Worm (Caenorhabditis elegans): ENCODE data around the gene C01G6.4.

Gene C01G6.4

DNA sequence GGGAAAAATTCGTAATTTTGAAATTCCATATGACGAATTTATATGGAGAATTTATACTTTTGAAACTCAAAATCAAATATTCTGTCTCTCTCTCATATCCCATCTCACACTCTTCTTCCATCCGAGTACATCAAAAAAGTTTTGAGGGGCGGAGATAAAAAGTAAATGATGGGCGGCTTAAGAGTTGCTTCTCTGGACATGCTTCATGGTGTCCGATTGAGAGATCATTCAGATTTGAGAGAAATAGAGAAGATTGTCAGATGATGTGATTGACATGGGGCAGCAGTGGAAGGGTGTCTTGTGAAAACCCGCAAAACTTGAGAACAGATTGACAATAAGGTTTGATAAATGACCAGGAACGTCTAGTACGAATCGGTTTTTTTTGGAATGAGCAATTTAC is 42.9 kb upstream of the C01G6.4 start:
- TF ChIP-seq C16A3.4 (tag; optimal IDR thresholded peaks at IDR 0.05) (no peak), unc-62 (GFP tag; optimal IDR thresholded peaks at IDR 0.05) (no peak), efl-1 (optimal IDR thresholded peaks at IDR 0.05) (no peak), efl-1 (GFP tag; optimal IDR thresholded peaks at IDR 0.05 in 1 of 2) (peak in 1 of 2 experiments; percentile 92), rnt-1 (tag; optimal IDR thresholded peaks at IDR 0.05) (peak; percentile 49), snpc-4 (tag; optimal IDR thresholded peaks at IDR 0.05) (no peak), lin-14 (GFP tag; optimal IDR thresholded peaks at IDR 0.05) (peak; percentile 77), ets-5 (GFP tag; IDR thresholded peaks at IDR 0.05) (no peak), zag-1 (tag; optimal IDR thresholded peaks at IDR 0.05) (no peak), unc-98 (GFP tag; IDR thresholded peaks at IDR 0.05) (no peak), lsy-2 (tag; optimal IDR thresholded peaks at IDR 0.05) (peak in 1 of 2 experiments; percentile 26), aly-2 (tag; optimal IDR thresholded peaks at IDR 0.05) (no peak), sox-4 (tag; optimal IDR thresholded peaks at IDR 0.05) (no peak), nhr-71 (tag; optimal IDR thresholded peaks at IDR 0.05) (peak; percentile 28), lir-3 (tag; optimal IDR thresholded peaks at IDR 0.05; ENCODE audit: poor library complexity) (no peak)

DNA sequence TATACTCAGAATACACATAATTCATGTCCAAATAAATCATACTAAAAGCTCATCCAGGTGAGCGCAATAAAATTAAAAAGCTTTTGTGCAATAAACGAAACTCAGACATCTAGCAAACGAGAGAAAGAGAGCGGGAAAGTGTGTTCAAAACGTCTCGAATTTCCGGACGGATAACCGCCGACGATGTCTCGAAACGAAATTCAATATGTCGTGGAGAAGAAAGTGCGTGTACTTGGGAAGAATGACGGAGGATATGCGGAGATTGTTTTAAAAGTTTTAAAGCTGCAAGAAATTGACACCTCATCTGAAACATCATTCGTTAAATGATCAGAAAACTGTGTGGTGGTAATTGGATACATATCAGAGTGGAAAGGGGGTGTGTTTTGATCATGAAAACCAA is 41.9 kb upstream of the C01G6.4 start:
- no peak for TF ChIP-seq hlh-4 (tag; optimal IDR thresholded peaks at IDR 0.05)
- TF ChIP-seq nhr-71 (tag; optimal IDR thresholded peaks at IDR 0.05) = peak; percentile 30
- no peak for TF ChIP-seq efl-1 (optimal IDR thresholded peaks at IDR 0.05)
- peak in 1 of 2 experiments; percentile 84 for TF ChIP-seq efl-1 (GFP tag; optimal IDR thresholded peaks at IDR 0.05 in 1 of 2)
- TF ChIP-seq C16A3.4 (tag; optimal IDR thresholded peaks at IDR 0.05) = no peak
- no peak for TF ChIP-seq jun-1 (tag; optimal IDR thresholded peaks at IDR 0.05)
- TF ChIP-seq ceh-90 (tag; optimal IDR thresholded peaks at IDR 0.05) = no peak
- no peak for TF ChIP-seq unc-62 (GFP tag; optimal IDR thresholded peaks at IDR 0.05)
- no peak for TF ChIP-seq blmp-1 (tag; optimal IDR thresholded peaks at IDR 0.05)
- TF ChIP-seq unc-130 (tag; optimal IDR thresholded peaks at IDR 0.05) = no peak
- TF ChIP-seq fkh-8 (tag; optimal IDR thresholded peaks at IDR 0.05) = no peak
- TF ChIP-seq unc-98 (GFP tag; IDR thresholded peaks at IDR 0.05) = no peak
- no peak for TF ChIP-seq ama-1 (optimal IDR thresholded peaks at IDR 0.05)
- no peak for TF ChIP-seq egl-13 (tag; optimal IDR thresholded peaks at IDR 0.05)
- TF ChIP-seq F16B12.6 (tag; optimal IDR thresholded peaks at IDR 0.05) = no peak
- no peak for TF ChIP-seq zip-4 (GFP tag; optimal IDR thresholded peaks at IDR 0.05)
- peak; percentile 5 for TF ChIP-seq lin-14 (GFP tag; optimal IDR thresholded peaks at IDR 0.05)
- TF ChIP-seq fos-1 (tag; optimal IDR thresholded peaks at IDR 0.05) = no peak
- TF ChIP-seq snu-23 (GFP tag; optimal IDR thresholded peaks at IDR 0.05) = no peak
- no peak for TF ChIP-seq nhr-20 (tag; optimal IDR thresholded peaks at IDR 0.05)
- no peak for TF ChIP-seq mep-1 (tag; optimal IDR thresholded peaks at IDR 0.05)
- TF ChIP-seq lin-13 (GFP tag; optimal IDR thresholded peaks at IDR 0.05) = no peak

DNA sequence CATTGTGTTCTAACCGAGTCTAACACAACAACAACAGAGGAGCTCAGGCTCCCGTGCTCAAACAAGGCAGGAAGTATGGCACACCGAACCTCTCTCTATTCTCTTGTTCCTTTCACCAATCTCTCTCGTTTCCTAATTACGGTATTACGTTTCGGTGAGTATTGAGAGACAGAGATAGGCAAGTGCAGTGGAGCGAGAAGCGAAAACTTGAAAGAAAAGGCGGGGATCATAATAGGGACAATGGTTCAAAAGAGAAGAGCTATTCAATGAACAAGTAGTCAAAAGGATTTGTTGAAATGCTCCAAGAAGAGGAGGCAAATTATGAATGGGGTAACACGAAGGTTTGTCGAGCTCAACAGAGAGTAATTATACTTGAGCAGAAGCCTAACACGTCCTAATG is 40.5 kb upstream of the C01G6.4 start:
- TF ChIP-seq xbp-1 (tag; optimal IDR thresholded peaks at IDR 0.05) = no peak
- TF ChIP-seq lin-14 (GFP tag; optimal IDR thresholded peaks at IDR 0.05) = peak; percentile 21

DNA sequence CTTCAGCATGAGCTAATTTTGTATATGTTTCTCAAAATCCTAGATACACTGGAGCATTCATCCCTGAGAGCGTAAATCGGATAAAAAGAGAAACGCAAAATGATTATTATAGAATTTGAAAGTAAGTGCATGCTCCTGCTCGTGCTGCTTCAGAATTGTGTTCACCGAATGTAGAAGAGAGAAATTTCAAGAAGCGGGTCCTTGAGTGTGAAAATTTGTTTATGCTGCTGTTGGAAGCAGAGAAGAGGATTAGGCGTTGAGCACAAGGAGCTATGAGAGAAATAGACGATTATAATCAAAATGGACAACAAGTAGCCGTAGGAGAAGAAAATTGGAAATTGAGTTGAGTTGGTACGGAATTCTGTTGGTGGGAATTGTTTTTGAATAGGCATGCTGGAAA is 38.9 kb upstream of the C01G6.4 start:
- TF ChIP-seq lin-14 (GFP tag; optimal IDR thresholded peaks at IDR 0.05) = peak; percentile 57
- no peak for TF ChIP-seq fkh-4 (tag; optimal IDR thresholded peaks at IDR 0.05; ENCODE audit: borderline replicate concordance)
- peak; percentile 69 for TF ChIP-seq fkh-10 (GFP tag; optimal IDR thresholded peaks at IDR 0.05)

DNA sequence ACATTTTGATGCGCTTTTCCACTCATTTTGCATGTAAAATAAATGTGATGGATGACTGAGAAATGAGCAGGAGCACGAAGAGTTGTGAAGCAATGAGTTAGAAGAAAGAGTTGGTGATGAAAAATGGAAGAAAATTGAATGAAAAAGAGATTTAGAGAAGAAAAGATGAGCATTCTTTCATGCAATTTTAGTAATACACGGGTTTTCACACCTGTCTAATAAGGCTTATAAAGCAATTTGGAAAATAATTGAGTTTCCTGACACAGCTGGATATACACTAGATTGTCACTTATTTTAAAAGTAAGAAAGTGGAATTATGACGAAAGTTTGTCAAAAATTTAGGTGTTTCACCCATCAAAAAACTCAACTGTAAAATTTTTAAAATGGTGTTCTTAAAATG is 38.0 kb upstream of the C01G6.4 start:
- TF ChIP-seq lin-13 (GFP tag; optimal IDR thresholded peaks at IDR 0.05) (no peak), lin-14 (GFP tag; optimal IDR thresholded peaks at IDR 0.05) (peak; percentile 26), ceh-8 (GFP tag; optimal IDR thresholded peaks at IDR 0.05) (peak; percentile 43), fkh-8 (tag; optimal IDR thresholded peaks at IDR 0.05) (peak; percentile 27), ceh-88 (GFP tag; IDR thresholded peaks at IDR 0.05) (no peak), pqm-1 (tag; optimal IDR thresholded peaks at IDR 0.05) (no peak), fos-1 (tag; optimal IDR thresholded peaks at IDR 0.05) (no peak)

Data from whole organism, L1 larva.